Worm (Caenorhabditis elegans): Measurements from ENCODE around the gene pals-17.

Gene pals-17

DNA sequence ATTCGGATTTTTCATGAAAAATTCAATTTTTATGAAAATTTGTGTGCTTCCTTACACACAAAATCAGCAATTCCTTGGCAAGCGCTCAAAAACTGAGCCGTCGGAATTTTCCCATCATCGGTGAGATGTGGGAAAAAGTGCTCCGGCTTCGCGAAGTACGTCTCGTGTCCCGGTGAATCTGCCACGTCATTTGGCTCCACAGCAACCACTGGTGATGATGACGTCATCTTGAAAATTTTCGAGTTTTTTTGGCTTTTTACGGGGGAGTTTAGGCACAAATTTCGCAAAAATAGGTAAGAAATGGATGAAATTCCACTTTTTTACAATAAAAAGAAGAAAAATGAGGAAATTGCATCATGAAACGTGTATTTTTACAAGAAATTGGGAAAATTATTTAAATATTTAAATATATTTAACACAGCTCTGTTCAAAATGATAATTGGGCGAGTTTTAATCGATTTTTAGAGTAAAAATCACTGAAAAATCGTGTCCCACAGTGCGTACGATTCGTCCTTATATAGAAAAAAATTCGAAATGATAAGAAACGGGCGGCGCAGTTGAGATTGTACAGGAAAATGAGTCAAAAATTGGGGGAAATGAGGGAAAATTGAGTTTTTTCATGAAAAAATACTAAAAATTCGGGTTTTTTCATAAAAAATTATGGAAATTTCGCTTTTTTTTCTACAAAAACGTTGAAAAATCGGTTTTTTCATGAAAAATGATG lies 22.4 kb upstream of the pals-17 start, which contains the start of gene Y82E9BR.14:
Gene Y82E9BR.14, minus strand, starts transcription at position 227 of the 724 bp plus-strand sequence.
- no peak for TF ChIP-seq tbx-8 (GFP tag; optimal IDR thresholded peaks at IDR 0.05)
- peak; percentile 74 for TF ChIP-seq zip-8 (tag; optimal IDR thresholded peaks at IDR 0.05)
- no peak for TF ChIP-seq nhr-237 (tag; optimal IDR thresholded peaks at IDR 0.05)
- TF ChIP-seq lin-13 (tag; optimal IDR thresholded peaks at IDR 0.05): no peak

DNA sequence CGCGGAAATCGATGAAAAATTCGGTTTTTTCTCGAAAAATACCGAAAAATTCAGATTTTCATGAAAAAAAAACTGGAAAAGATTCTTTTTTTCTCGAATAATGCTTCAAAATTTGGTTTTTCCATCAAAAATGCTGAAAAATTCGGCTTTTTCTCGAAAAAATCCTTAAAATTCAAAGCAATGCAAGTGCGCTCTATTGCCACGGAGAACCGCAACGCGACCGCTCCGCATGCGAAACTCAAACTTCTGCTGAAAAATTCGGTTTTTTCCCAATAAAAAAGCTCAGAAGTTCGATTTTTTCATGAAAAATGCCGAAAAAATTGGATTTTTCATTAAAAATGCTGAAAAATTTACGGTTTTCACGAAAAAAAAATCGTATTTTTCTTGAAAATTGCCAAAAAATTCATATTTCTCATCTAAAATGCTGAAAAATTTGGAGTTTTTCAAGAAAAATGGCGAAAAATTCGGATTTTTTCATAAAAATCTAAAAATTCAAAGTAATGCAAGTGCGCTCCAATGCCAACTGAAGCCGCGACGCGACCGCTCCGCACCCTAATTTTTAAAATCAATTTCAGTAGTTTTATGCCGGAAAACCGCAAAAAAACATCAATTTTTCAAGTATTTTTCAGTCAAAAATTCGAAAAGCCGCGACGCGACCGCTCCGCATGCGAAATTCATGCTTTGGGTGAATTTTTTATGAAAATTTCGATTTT lies 21.6 kb upstream of the pals-17 start:
- TF ChIP-seq ceh-43 (GFP tag; optimal IDR thresholded peaks at IDR 0.05) (no peak), elt-1 (tag; optimal IDR thresholded peaks at IDR 0.05; ENCODE audit: borderline replicate concordance, insufficient read depth) (no peak), mab-5 (tag; optimal IDR thresholded peaks at IDR 0.05) (no peak), unc-39 (tag; optimal IDR thresholded peaks at IDR 0.05) (no peak), lin-13 (tag; optimal IDR thresholded peaks at IDR 0.05) (no peak), ham-2 (GFP tag; optimal IDR thresholded peaks at IDR 0.05) (no peak), pha-4 (tag; optimal IDR thresholded peaks at IDR 0.05) (no peak), sptf-1 (tag; optimal IDR thresholded peaks at IDR 0.05) (no peak), tbx-8 (GFP tag; optimal IDR thresholded peaks at IDR 0.05) (no peak), ceh-83 (GFP tag; optimal IDR thresholded peaks at IDR 0.05) (no peak), lsy-2 (tag; optimal IDR thresholded peaks at IDR 0.05) (no peak), nhr-12 (tag; optimal IDR thresholded peaks at IDR 0.05) (no peak), snpc-4 (tag; optimal IDR thresholded peaks at IDR 0.05) (no peak), bed-3 (GFP tag; optimal IDR thresholded peaks at IDR 0.05) (no peak), elt-3 (tag; optimal IDR thresholded peaks at IDR 0.05) (no peak)

DNA sequence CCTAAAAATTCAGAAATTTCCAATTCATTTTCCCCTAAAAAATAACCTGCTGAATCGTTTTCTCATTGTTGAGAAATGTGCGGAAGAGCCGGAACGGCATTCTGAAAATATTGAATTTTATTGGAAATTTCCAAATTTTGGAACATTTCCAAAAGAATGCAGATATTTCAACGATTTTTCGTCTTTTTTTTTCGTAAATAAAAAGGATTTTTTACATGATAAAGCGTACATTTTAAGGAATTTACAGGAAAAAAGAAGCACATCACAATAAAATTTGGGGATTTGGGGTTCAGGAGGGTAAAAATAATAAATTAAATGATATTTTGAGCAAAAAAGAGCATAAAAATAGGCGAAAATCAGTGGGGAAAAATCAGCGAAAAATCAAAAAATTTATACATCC lies 17.5 kb upstream of the pals-17 start, which contains the start of gene Y82E9BR.22:
Gene Y82E9BR.22, minus strand, starts transcription at position 101 of the 400 bp plus-strand sequence.
- no peak for TF ChIP-seq bed-3 (GFP tag; optimal IDR thresholded peaks at IDR 0.05)
- TF ChIP-seq sem-2 (GFP tag; optimal IDR thresholded peaks at IDR 0.05): no peak
- no peak for TF ChIP-seq nhr-2 (tag; optimal IDR thresholded peaks at IDR 0.05)
- TF ChIP-seq blmp-1 (tag; optimal IDR thresholded peaks at IDR 0.05): no peak
- no peak for TF ChIP-seq hlh-1 (tag; optimal IDR thresholded peaks at IDR 0.05)
- TF ChIP-seq nhr-237 (tag; optimal IDR thresholded peaks at IDR 0.05): no peak
- TF ChIP-seq unc-62 (GFP tag; optimal IDR thresholded peaks at IDR 0.05): no peak
- no peak for TF ChIP-seq nhr-76 (tag; optimal IDR thresholded peaks at IDR 0.05)
- no peak for TF ChIP-seq elt-3 (tag; optimal IDR thresholded peaks at IDR 0.05)
- TF ChIP-seq ztf-11 (tag; optimal IDR thresholded peaks at IDR 0.05): no peak
- TF ChIP-seq ceh-43 (GFP tag; optimal IDR thresholded peaks at IDR 0.05): no peak

DNA sequence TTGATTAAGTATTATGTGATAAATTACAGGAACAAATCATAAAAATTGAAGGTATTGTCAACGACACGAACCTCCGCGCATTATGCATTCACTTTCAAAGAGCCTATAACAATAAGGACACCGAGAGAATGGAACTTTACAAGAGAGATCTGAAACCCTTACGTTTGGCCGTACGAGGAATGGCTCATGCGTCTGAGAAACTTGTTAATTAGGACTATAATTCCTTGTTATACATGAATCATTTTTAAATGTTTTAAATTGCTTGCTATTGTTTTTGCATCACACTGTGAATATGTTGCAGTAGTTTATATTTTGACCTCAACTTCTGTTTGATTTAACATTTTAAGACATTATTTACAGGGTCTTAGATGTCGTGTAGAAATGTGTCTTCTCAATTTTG lies 11.5 kb upstream of the pals-17 start, which contains the start of gene pals-18:
Gene pals-18, plus strand, starts transcription at position 301 of the 400 bp plus-strand sequence.
- no peak for TF ChIP-seq blmp-1 (tag; optimal IDR thresholded peaks at IDR 0.05)

ce11 chrIII:1401497-1401990 lies 9.9 kb upstream of the pals-17 start, which contains the start of gene pals-19:
Gene pals-19 (plus strand): TSS chrIII:1401940.
- TF ChIP-seq nhr-237 (tag; optimal IDR thresholded peaks at IDR 0.05): no peak
- TF ChIP-seq ces-1 (GFP tag; optimal IDR thresholded peaks at IDR 0.05): no peak
- TF ChIP-seq unc-120 (tag; optimal IDR thresholded peaks at IDR 0.05; ENCODE audit: poor library complexity, severe bottlenecking): no peak
- no peak for TF ChIP-seq bed-3 (GFP tag; optimal IDR thresholded peaks at IDR 0.05)
- TF ChIP-seq unc-62 (GFP tag; optimal IDR thresholded peaks at IDR 0.05): no peak
- TF ChIP-seq lin-32 (GFP tag; optimal IDR thresholded peaks at IDR 0.05): no peak
- TF ChIP-seq M03D4.4 (tag; optimal IDR thresholded peaks at IDR 0.05): no peak
- TF ChIP-seq ceh-43 (GFP tag; optimal IDR thresholded peaks at IDR 0.05): no peak

DNA sequence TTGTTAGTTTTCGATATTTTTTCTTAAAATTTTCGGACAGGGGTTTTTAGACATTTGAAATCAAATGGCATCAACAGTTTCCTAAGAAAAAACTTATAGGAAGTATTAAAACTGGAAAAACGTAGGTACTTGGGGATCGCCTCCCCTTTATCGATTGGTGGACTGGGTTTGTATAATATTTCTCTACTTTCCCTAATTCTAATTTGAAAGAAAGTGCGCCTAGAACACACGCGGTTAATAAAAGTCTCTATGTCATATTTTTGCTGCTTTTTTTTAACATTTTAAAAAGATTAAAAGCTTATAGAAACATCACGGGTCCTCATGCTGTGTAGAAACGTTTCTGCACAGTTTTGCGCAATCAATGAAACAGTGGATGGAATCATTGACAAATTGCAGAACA lies 8.0 kb upstream of the pals-17 start, which contains the start of gene pals-16:
Gene pals-16, plus strand, starts transcription at position 301 of the 400 bp plus-strand sequence.
- TF ChIP-seq unc-62 (GFP tag; optimal IDR thresholded peaks at IDR 0.05) (no peak), unc-120 (tag; optimal IDR thresholded peaks at IDR 0.05; ENCODE audit: poor library complexity, severe bottlenecking) (no peak), ceh-43 (GFP tag; optimal IDR thresholded peaks at IDR 0.05) (no peak), blmp-1 (tag; optimal IDR thresholded peaks at IDR 0.05) (no peak), lsy-2 (tag; optimal IDR thresholded peaks at IDR 0.05) (no peak), ceh-39 (tag; optimal IDR thresholded peaks at IDR 0.05) (no peak), unc-39 (tag; optimal IDR thresholded peaks at IDR 0.05) (no peak), zip-8 (tag; optimal IDR thresholded peaks at IDR 0.05) (no peak), cnd-1 (tag; optimal IDR thresholded peaks at IDR 0.05) (no peak), nhr-12 (tag; optimal IDR thresholded peaks at IDR 0.05) (no peak), drap-1 (GFP tag; optimal IDR thresholded peaks at IDR 0.05) (no peak), mep-1 (tag; optimal IDR thresholded peaks at IDR 0.05) (no peak)

All from whole organism, mixed stage, embryonic.